Worm (Caenorhabditis elegans): Measurements from ENCODE around the gene camt-1.

Gene camt-1

ce11 chrII:4489288-4489687 lies 15.7 kb downstream of the camt-1 start, which contains the start of gene T05C1.3:
Gene T05C1.3, minus strand, starts transcription at chrII:4489388.
- TF ChIP-seq pha-4 (tag; optimal IDR thresholded peaks at IDR 0.05) = no peak
- no peak for TF ChIP-seq pqm-1 (tag; optimal IDR thresholded peaks at IDR 0.05)
- no peak for TF ChIP-seq odd-2 (tag; optimal IDR thresholded peaks at IDR 0.05)
- no peak for TF ChIP-seq sox-2 (GFP tag; IDR thresholded peaks at IDR 0.05)
- TF ChIP-seq ceh-9 (tag; optimal IDR thresholded peaks at IDR 0.05) = no peak
- no peak for TF ChIP-seq fax-1 (tag; optimal IDR thresholded peaks at IDR 0.05)
- no peak for TF ChIP-seq K09A11.1 (tag; optimal IDR thresholded peaks at IDR 0.05; ENCODE audit: insufficient read depth)
- no peak for TF ChIP-seq lim-6 (tag; optimal IDR thresholded peaks at IDR 0.05)
- no peak for TF ChIP-seq gmeb-2 (tag; optimal IDR thresholded peaks at IDR 0.05)
- TF ChIP-seq dmd-4 (tag; optimal IDR thresholded peaks at IDR 0.05; ENCODE audit: borderline replicate concordance) = no peak
- no peak for TF ChIP-seq ceh-14 (tag; optimal IDR thresholded peaks at IDR 0.05)
- no peak for TF ChIP-seq Y22D7AL.16 (tag; optimal IDR thresholded peaks at IDR 0.05)
- no peak for TF ChIP-seq nhr-11 (tag; optimal IDR thresholded peaks at IDR 0.05)
- TF ChIP-seq unc-86 (tag; optimal IDR thresholded peaks at IDR 0.05) = no peak

ce11 chrII:4482021-4482420 lies 22.9 kb downstream of the camt-1 start, which contains the start of gene T05C1.2:
Gene T05C1.2, minus strand, starts transcription at chrII:4482121.
- no peak for TF ChIP-seq ttx-3 (tag; optimal IDR thresholded peaks at IDR 0.05)

ce11 chrII:4478303-4478702 lies 26.6 kb downstream of the camt-1 start, which contains the start of gene T05C1.1:
Gene T05C1.1, plus strand, starts transcription at chrII:4478603.
- no peak for TF ChIP-seq madf-2 (tag; optimal IDR thresholded peaks at IDR 0.05)
- no peak for TF ChIP-seq ceh-31 (tag; optimal IDR thresholded peaks at IDR 0.05)
- TF ChIP-seq sdc-2 (tag; optimal IDR thresholded peaks at IDR 0.05) = no peak
- no peak for TF ChIP-seq ceh-24 (tag; optimal IDR thresholded peaks at IDR 0.05)
- no peak for TF ChIP-seq Y22D7AL.16 (tag; optimal IDR thresholded peaks at IDR 0.05)
- no peak for TF ChIP-seq pros-1 (tag; optimal IDR thresholded peaks at IDR 0.05)
- no peak for TF ChIP-seq odd-2 (tag; optimal IDR thresholded peaks at IDR 0.05)
- TF ChIP-seq F13H6.1 (tag; optimal IDR thresholded peaks at IDR 0.05) = no peak
- no peak for TF ChIP-seq ref-2 (tag; optimal IDR thresholded peaks at IDR 0.05)
- TF ChIP-seq syd-9 (tag; optimal IDR thresholded peaks at IDR 0.05) = no peak
- no peak for TF ChIP-seq ceh-48 (tag; optimal IDR thresholded peaks at IDR 0.05)
- TF ChIP-seq lim-6 (tag; optimal IDR thresholded peaks at IDR 0.05) = no peak
- no peak for TF ChIP-seq rnt-1 (tag; optimal IDR thresholded peaks at IDR 0.05)
- no peak for TF ChIP-seq T23F11.4 (GFP tag; optimal IDR thresholded peaks at IDR 0.05)

ce11 chrII:4474005-4474655 lies 30.8 kb downstream of the camt-1 start:
- TF ChIP-seq ceh-34 (tag; optimal IDR thresholded peaks at IDR 0.05) (no peak), hlh-15 (tag; optimal IDR thresholded peaks at IDR 0.05) (no peak), ceh-30 (tag; optimal IDR thresholded peaks at IDR 0.05) (no peak), dmd-4 (tag; optimal IDR thresholded peaks at IDR 0.05; ENCODE audit: borderline replicate concordance) (no peak), ahr-1 (tag; optimal IDR thresholded peaks at IDR 0.05) (no peak), unc-42 (tag; optimal IDR thresholded peaks at IDR 0.05) (no peak), ceh-48 (tag; optimal IDR thresholded peaks at IDR 0.05) (no peak), hlh-13 (GFP tag; optimal IDR thresholded peaks at IDR 0.05) (no peak), fkh-10 (GFP tag; optimal IDR thresholded peaks at IDR 0.05) (no peak), ceh-9 (tag; optimal IDR thresholded peaks at IDR 0.05) (no peak), syd-9 (tag; optimal IDR thresholded peaks at IDR 0.05) (no peak), dve-1 (tag; optimal IDR thresholded peaks at IDR 0.05) (no peak), ztf-16 (tag; optimal IDR thresholded peaks at IDR 0.05) (no peak), nhr-232 (tag; optimal IDR thresholded peaks at IDR 0.05) (no peak), hlh-30 (tag; optimal IDR thresholded peaks at IDR 0.05; ENCODE audit: insufficient read depth) (no peak), madf-2 (tag; optimal IDR thresholded peaks at IDR 0.05) (no peak), hlh-6 (tag; optimal IDR thresholded peaks at IDR 0.05) (no peak), npax-4 (tag; optimal IDR thresholded peaks at IDR 0.05) (no peak)

Measured in whole organism, late embryonic.